Fruit fly (Drosophila melanogaster): ENCODE data around the gene CG13282.
A peak's percentile ranks its signal among the peaks of the same experiment; 100 is the strongest.

CG13282 gene

dm6 chr2L:16852318-16852932, 18.1 kb upstream of the CG13282 start, which contains the start of gene CG31810:
Gene CG31810 (minus strand): TSS chr2L:16852368.
- TF ChIP-seq noc (tag; optimal IDR thresholded peaks at IDR 0.05): no peak

- TF ChIP-seq noc (tag; optimal IDR thresholded peaks at IDR 0.05): no peak
Measured at dm6 chr2L:16850442-16850841, 16.1 kb upstream of the CG13282 start.

dm6 chr2L:16848670-16849069, 14.4 kb upstream of the CG13282 start, which contains the start of gene CG13284:
Gene CG13284 (minus strand): TSS chr2L:16848716.
- no peak for TF ChIP-seq noc (tag; optimal IDR thresholded peaks at IDR 0.05)

- TF ChIP-seq noc (tag; optimal IDR thresholded peaks at IDR 0.05): no peak
Measured at dm6 chr2L:16847948-16848347, 13.6 kb upstream of the CG13282 start.

- TF ChIP-seq noc (tag; optimal IDR thresholded peaks at IDR 0.05): peak; percentile 55
Measured at dm6 chr2L:16846742-16847346, 12.5 kb upstream of the CG13282 start.

- TF ChIP-seq noc (tag; optimal IDR thresholded peaks at IDR 0.05): no peak
Measured at dm6 chr2L:16845179-16845578, 10.9 kb upstream of the CG13282 start.

dm6 chr2L:16843336-16843735, 9.0 kb upstream of the CG13282 start:
- no peak for TF ChIP-seq noc (tag; optimal IDR thresholded peaks at IDR 0.05)

dm6 chr2L:16842505-16842904, 8.2 kb upstream of the CG13282 start:
- no peak for TF ChIP-seq noc (tag; optimal IDR thresholded peaks at IDR 0.05)

- TF ChIP-seq noc (tag; optimal IDR thresholded peaks at IDR 0.05): no peak
Measured at dm6 chr2L:16839665-16840064, 5.4 kb upstream of the CG13282 start.

- TF ChIP-seq noc (tag; optimal IDR thresholded peaks at IDR 0.05): no peak
Measured at dm6 chr2L:16837672-16838071, 3.4 kb upstream of the CG13282 start, which contains the start of the genes SclA and SclB. Gene SclA (plus strand): TSS chr2L:16837972. Gene SclB (plus strand): TSS chr2L:16837972.

- TF ChIP-seq noc (tag; optimal IDR thresholded peaks at IDR 0.05): no peak
Measured at dm6 chr2L:16837158-16837557, 2.9 kb upstream of the CG13282 start, which contains the start of gene Nepl9. Gene Nepl9 (minus strand): TSS chr2L:16837258.

- TF ChIP-seq noc (tag; optimal IDR thresholded peaks at IDR 0.05): no peak
Measured at dm6 chr2L:16826872-16827506, 7.3 kb downstream of the CG13282 start, which contains the start of gene AspRS-m. Gene AspRS-m (plus strand): TSS chr2L:16827078.

- peak; percentile 31 for TF ChIP-seq noc (tag; optimal IDR thresholded peaks at IDR 0.05)
Measured at dm6 chr2L:16824905-16825333, 9.4 kb downstream of the CG13282 start, which contains the start of gene Cse1. Gene Cse1 (minus strand): TSS chr2L:16825207.

- no peak for TF ChIP-seq noc (tag; optimal IDR thresholded peaks at IDR 0.05)
Measured at dm6 chr2L:16820993-16821392, 13.3 kb downstream of the CG13282 start, which contains the start of gene CG13280. Gene CG13280 (minus strand): TSS chr2L:16821093.

- peak; percentile 93 for TF ChIP-seq noc (tag; optimal IDR thresholded peaks at IDR 0.05)
Measured at dm6 chr2L:16819714-16820113, 14.6 kb downstream of the CG13282 start.

- TF ChIP-seq noc (tag; optimal IDR thresholded peaks at IDR 0.05): no peak
Measured at dm6 chr2L:16818335-16818973, 15.8 kb downstream of the CG13282 start.

Data from whole organism, larva.